Worm (Caenorhabditis elegans): Measurements from ENCODE around the gene lmbr-1.

Gene lmbr-1

ce11 chrIII:8417192-8417967, 45.3 kb downstream of the lmbr-1 start (continued):
- TF ChIP-seq ztf-11 (tag; optimal IDR thresholded peaks at IDR 0.05): no peak
- TF ChIP-seq aly-2 (tag; optimal IDR thresholded peaks at IDR 0.05): no peak
- TF ChIP-seq ceh-20 (GFP tag; IDR thresholded peaks at IDR 0.05): peak; percentile 91
- no peak for TF ChIP-seq nhr-111 (GFP tag; optimal IDR thresholded peaks at IDR 0.05)
- TF ChIP-seq mxl-2 (GFP tag; conservative IDR thresholded peaks at IDR 0.05): 0 out of 2 replicates have a peak, but pooled peaks have one; percentile 53
- peak; percentile 43 for TF ChIP-seq dpl-1 (GFP tag; optimal IDR thresholded peaks at IDR 0.05)
- TF ChIP-seq mdl-1 (tag; optimal IDR thresholded peaks at IDR 0.05): peak; percentile 62 to 81
- peak; percentile 53 for TF ChIP-seq pqm-1 (tag; optimal IDR thresholded peaks at IDR 0.05)
- TF ChIP-seq mdt-29 (GFP tag; IDR thresholded peaks at IDR 0.05): no peak
- peak; percentile 86 to 90 for TF ChIP-seq daf-16 (GFP tag; optimal IDR thresholded peaks at IDR 0.05)
- TF ChIP-seq daf-16 (tag; optimal IDR thresholded peaks at IDR 0.05): peak; percentile 92
- TF ChIP-seq duxl-1 (tag; optimal IDR thresholded peaks at IDR 0.05; ENCODE audit: poor library complexity): peak; percentile 95
- TF ChIP-seq F26F4.8 (GFP tag; conservative IDR thresholded peaks at IDR 0.05): no peak
- TF ChIP-seq mes-2 (tag; optimal IDR thresholded peaks at IDR 0.05; ENCODE audit: poor library complexity, severe bottlenecking): peak; percentile 43
- peak; percentile 93 for TF ChIP-seq F10B5.3 (tag; optimal IDR thresholded peaks at IDR 0.05)
- no peak for TF ChIP-seq egl-27 (tag; optimal IDR thresholded peaks at IDR 0.05)
- TF ChIP-seq lin-38 (GFP tag; IDR thresholded peaks at IDR 0.05): peak; percentile 69
- TF ChIP-seq ZK546.5 (tag; optimal IDR thresholded peaks at IDR 0.05): peak in 1 of 2 experiments; percentile 57
- TF ChIP-seq zag-1 (tag; optimal IDR thresholded peaks at IDR 0.05): peak; percentile 60
- TF ChIP-seq lir-3 (tag; optimal IDR thresholded peaks at IDR 0.05): peak; percentile 34
- TF ChIP-seq ceh-32 (tag; optimal IDR thresholded peaks at IDR 0.05; ENCODE audit: poor library complexity): peak; percentile 71
- no peak for TF ChIP-seq tag-97 (GFP tag; IDR thresholded peaks at IDR 0.05)
- peak; percentile 26 for TF ChIP-seq ces-1 (GFP tag; optimal IDR thresholded peaks at IDR 0.05)
- TF ChIP-seq nhr-76 (tag; optimal IDR thresholded peaks at IDR 0.05): peak; percentile 24
- TF ChIP-seq saeg-2 (GFP tag; IDR thresholded peaks at IDR 0.05): no peak
- peak; percentile 97 for TF ChIP-seq rbr-2 (tag; optimal IDR thresholded peaks at IDR 0.05)
- no peak for TF ChIP-seq nhr-10 (tag; optimal IDR thresholded peaks at IDR 0.05)
- no peak for TF ChIP-seq ama-1 (optimal IDR thresholded peaks at IDR 0.05)
- peak; percentile 88 for TF ChIP-seq T20F7.1 (GFP tag; optimal IDR thresholded peaks at IDR 0.05)
- peak; percentile 34 for TF ChIP-seq gei-8 (GFP tag; optimal IDR thresholded peaks at IDR 0.05)
- TF ChIP-seq hmg-1.1 (GFP tag; IDR thresholded peaks at IDR 0.05): peak; percentile 94
- peak; percentile 23; the same call in 1 of the 2 replicates for TF ChIP-seq dmd-9 (GFP tag; IDR thresholded peaks at IDR 0.05)
- TF ChIP-seq skn-1 (tag; optimal IDR thresholded peaks at IDR 0.05): no peak
- no peak for TF ChIP-seq ZK337.2 (GFP tag; IDR thresholded peaks at IDR 0.05)
- TF ChIP-seq F44E2.7 (GFP tag; IDR thresholded peaks at IDR 0.05): no peak
- no peak for TF ChIP-seq unc-39 (tag; optimal IDR thresholded peaks at IDR 0.05)
- peak; percentile 79 for TF ChIP-seq dmd-6 (GFP tag; IDR thresholded peaks at IDR 0.05)
- peak; percentile 96 for TF ChIP-seq mep-1 (tag; optimal IDR thresholded peaks at IDR 0.05)
- TF ChIP-seq nhr-28 (tag; optimal IDR thresholded peaks at IDR 0.05): peak; percentile 69
- TF ChIP-seq nhr-77 (tag; optimal IDR thresholded peaks at IDR 0.05): peak; percentile 41
- no peak; the same call in 1 of the 2 replicates for TF ChIP-seq lin-1 (GFP tag; IDR thresholded peaks at IDR 0.05)
- TF ChIP-seq jun-1 (tag; optimal IDR thresholded peaks at IDR 0.05): peak; percentile 69
- peak; percentile 71 for TF ChIP-seq madf-9 (GFP tag; conservative IDR thresholded peaks at IDR 0.05)
- TF ChIP-seq pha-4 (GFP tag; IDR thresholded peaks at IDR 0.05): peak; percentile 74
- TF ChIP-seq pha-4 (tag; optimal IDR thresholded peaks at IDR 0.05): peak; percentile 76
- TF ChIP-seq lin-15B (tag; optimal IDR thresholded peaks at IDR 0.05): no peak
- TF ChIP-seq ceh-28 (tag; optimal IDR thresholded peaks at IDR 0.05): peak; percentile 86
- no peak for TF ChIP-seq Y105C5A.15 (GFP tag; IDR thresholded peaks at IDR 0.05)
- TF ChIP-seq aha-1 (tag): peak; percentile 98
- TF ChIP-seq snpc-1.2 (GFP tag; IDR thresholded peaks at IDR 0.05): no peak
- TF ChIP-seq lin-39 (tag; optimal IDR thresholded peaks at IDR 0.05): peak; percentile 57
